Fruit fly (Drosophila melanogaster) whole organism, embryonic: ENCODE results near the gene NK7.1.

Experiments
- Awh ChIP-seq: fragments of 200-800 bp; sonication (Bioruptor generic); IDR thresholded peaks from 2 replicates; pipeline ENCODE4, ENCODE4 v1.3.6; 2022; ENCODE audit warnings: missing biosample characterization, missing genetic modification characterization
- B-H1 ChIP-seq: fragments of 200-800 bp; sonication (Bioruptor generic); IDR thresholded peaks from 3 replicates; pipeline ENCODE4 v1.3.6; 2022; ENCODE audit warnings: missing biosample characterization, missing genetic modification characterization
- BtbVII ChIP-seq: fragments of 200-800 bp; sonication (Bioruptor generic); optimal IDR thresholded peaks from 3 replicates; lab custom pipeline; 2017; ENCODE audit warnings: missing biosample characterization, mild to moderate bottlenecking, missing genetic modification characterization
- CG10267 ChIP-seq: fragments of 200-800 bp; sonication (Bioruptor generic); optimal IDR thresholded peaks from 2 replicates; lab custom pipeline; 2018; ENCODE audit warnings: missing biosample characterization, mild to moderate bottlenecking, missing genetic modification characterization, moderate library complexity
- CG10431 ChIP-seq: fragments of 200-800 bp; sonication (Bioruptor generic); optimal IDR thresholded peaks from 3 replicates; lab custom pipeline; 2018; ENCODE audit warnings: missing biosample characterization, mild to moderate bottlenecking, missing genetic modification characterization
- CG10979 ChIP-seq: fragments of 200-800 bp; sonication (Bioruptor generic); optimal IDR thresholded peaks from 2 replicates; lab custom pipeline; 2018; ENCODE audit warnings: missing biosample characterization, mild to moderate bottlenecking, missing genetic modification characterization, moderate library complexity
- CG12236 ChIP-seq: fragments of 200-800 bp; sonication (Bioruptor generic); optimal IDR thresholded peaks from 2 replicates; lab custom pipeline; 2016; ENCODE audit warnings: missing biosample characterization, missing genetic modification characterization
- CG12299 ChIP-seq: fragments of 200-800 bp; sonication (Bioruptor generic); optimal IDR thresholded peaks from 2 replicates; lab custom pipeline; 2018; ENCODE audit warnings: missing biosample characterization, mild to moderate bottlenecking, missing genetic modification characterization
- CG12391 ChIP-seq: fragments of 200-800 bp; sonication (Bioruptor generic); optimal IDR thresholded peaks from 3 replicates; lab custom pipeline; 2018; ENCODE audit warnings: missing biosample characterization, mild to moderate bottlenecking, missing genetic modification characterization, moderate library complexity
- CG13287 ChIP-seq: fragments of 200-800 bp; sonication (Bioruptor generic); IDR thresholded peaks from 2 replicates; pipeline ENCODE4 v1.3.6; 2022; ENCODE audit warnings: missing biosample characterization, missing genetic modification characterization; ENCODE audit not compliant: partially characterized antibody
- CG14710 ChIP-seq: fragments of 200-800 bp; sonication (Bioruptor generic); optimal IDR thresholded peaks from 3 replicates; lab custom pipeline; 2019; ENCODE audit warnings: missing biosample characterization, mild to moderate bottlenecking, missing genetic modification characterization, moderate library complexity
- CG15011 ChIP-seq: fragments of 200-800 bp; sonication (Bioruptor generic); optimal IDR thresholded peaks from 3 replicates; lab custom pipeline; 2018; ENCODE audit warnings: missing biosample characterization, mild to moderate bottlenecking, missing genetic modification characterization
- CG17568 ChIP-seq: fragments of 200-800 bp; sonication (Bioruptor generic); optimal IDR thresholded peaks from 2 replicates; lab custom pipeline; 2018; ENCODE audit warnings: missing biosample characterization, mild to moderate bottlenecking, missing genetic modification characterization, moderate library complexity
- CG18011 ChIP-seq: fragments of 200-800 bp; sonication (Bioruptor generic); optimal IDR thresholded peaks from 2 replicates; lab custom pipeline; 2017; ENCODE audit warnings: missing biosample characterization, missing genetic modification characterization, mild to moderate bottlenecking, moderate library complexity, missing genotype
- CG30020 ChIP-seq: fragments of 200-800 bp; optimal IDR thresholded peaks from 2 replicates; lab custom pipeline; 2019; ENCODE audit warnings: missing biosample characterization, mild to moderate bottlenecking, missing genetic modification characterization, moderate library complexity
- CG3995 ChIP-seq: fragments of 200-800 bp; sonication (Bioruptor generic); optimal IDR thresholded peaks from 3 replicates; lab custom pipeline; 2016; ENCODE audit warnings: missing biosample characterization, missing genetic modification characterization
- CG4854 ChIP-seq: fragments of 200-800 bp; sonication (Bioruptor generic); optimal IDR thresholded peaks from 2 replicates; lab custom pipeline; 2016; ENCODE audit warnings: missing biosample characterization, missing genetic modification characterization, inconsistent platforms
- CG7271 ChIP-seq: fragments of 200-800 bp; sonication (Bioruptor generic); optimal IDR thresholded peaks from 2 replicates; lab custom pipeline; 2018; ENCODE audit warnings: missing biosample characterization, mild to moderate bottlenecking, missing genetic modification characterization, moderate library complexity
- CG7745 ChIP-seq: fragments of 200-800 bp; sonication (Bioruptor generic); optimal IDR thresholded peaks from 2 replicates; lab custom pipeline; 2018; ENCODE audit warnings: missing biosample characterization, mild to moderate bottlenecking, missing genetic modification characterization, moderate library complexity
- D ChIP-seq, 2 experiments: fragments of 200-800 bp in 1 of 2; fragments of >200 bp in 1 of 2; sonication (Bioruptor generic) in 1 of 2; optimal IDR thresholded peaks; 2 replicates in 1 of 2; 3 replicates in 1 of 2; lab custom pipeline; 2017; ENCODE audit warnings: mild to moderate bottlenecking in 1 of 2, missing biosample characterization in 1 of 2, missing genetic modification characterization in 1 of 2, missing genetic modification reagents in 1 of 2
- Dfd ChIP-seq, 2 experiments: fragments of >200 bp; optimal IDR thresholded peaks; 2 replicates each; lab custom pipeline; 2017; ENCODE audit warnings: missing biosample characterization in 2 of 2, missing genetic modification characterization in 2 of 2
- Drgx ChIP-seq: fragments of 200-800 bp; sonication (Bioruptor generic); IDR thresholded peaks from 2 replicates; pipeline ENCODE4 v1.3.6; 2022; ENCODE audit warnings: missing biosample characterization, missing genetic modification characterization
- Max ChIP-seq: fragments of 200-800 bp; sonication (Bioruptor generic); optimal IDR thresholded peaks from 2 replicates; lab custom pipeline; 2016; ENCODE audit warnings: missing biosample characterization, mild to moderate bottlenecking, missing genetic modification characterization
- Mrtf ChIP-seq: fragments of 200-800 bp; sonication (Bioruptor generic); IDR thresholded peaks from 3 replicates; pipeline ENCODE4 v1.3.6; 2022; ENCODE audit warnings: missing biosample characterization, missing genetic modification characterization
- Pdp1 ChIP-seq, 2 experiments: fragments of 200-800 bp; sonication (Bioruptor generic); optimal IDR thresholded peaks; 3 replicates each; lab custom pipeline; 2016; ENCODE audit warnings: missing biosample characterization in 2 of 2, missing genetic modification characterization in 2 of 2, mild to moderate bottlenecking in 1 of 2, moderate library complexity in 1 of 2
- Poxn ChIP-seq: fragments of 200-800 bp; sonication (Bioruptor generic); IDR thresholded peaks from 2 replicates; pipeline ENCODE4 v1.3.6; 2022; ENCODE audit warnings: missing biosample characterization, missing genetic modification characterization
- Sry-β ChIP-seq: fragments of 200-800 bp; sonication (Bioruptor generic); optimal IDR thresholded peaks from 2 replicates; lab custom pipeline; 2018; ENCODE audit warnings: missing biosample characterization, mild to moderate bottlenecking, missing genetic modification characterization, moderate library complexity
- Xrp1 ChIP-seq: fragments of 200-800 bp; sonication (Bioruptor generic); IDR thresholded peaks from 2 replicates; pipeline ENCODE4 v1.3.6; 2022; ENCODE audit warnings: missing biosample characterization, missing genetic modification characterization
- ab ChIP-seq: fragments of 200-800 bp; sonication (Bioruptor generic); optimal IDR thresholded peaks from 2 replicates; lab custom pipeline; 2016; ENCODE audit warnings: missing biosample characterization, missing genetic modification characterization
- ash1 ChIP-seq: fragments of 200-800 bp; sonication (Bioruptor generic); optimal IDR thresholded peaks from 2 replicates; lab custom pipeline; 2018; ENCODE audit warnings: missing biosample characterization, mild to moderate bottlenecking, missing genetic modification characterization
- az2 ChIP-seq: fragments of 200-800 bp; sonication (Bioruptor generic); optimal IDR thresholded peaks from 3 replicates; lab custom pipeline; 2016; ENCODE audit warnings: missing biosample characterization, missing genetic modification characterization
- chinmo ChIP-seq: fragments of 200-800 bp; sonication (Bioruptor generic); IDR thresholded peaks from 4 replicates; pipeline ENCODE4 v1.3.6; 2022; ENCODE audit warnings: missing biosample characterization, missing genetic modification characterization; ENCODE audit not compliant: partially characterized antibody
- crc ChIP-seq: fragments of 200-800 bp; sonication (Bioruptor generic); optimal IDR thresholded peaks from 2 replicates; lab custom pipeline; 2016; ENCODE audit warnings: missing biosample characterization, missing genetic modification characterization
- dmrt11E ChIP-seq: fragments of 200-800 bp; sonication (Bioruptor generic); optimal IDR thresholded peaks from 3 replicates; lab custom pipeline; 2018; ENCODE audit warnings: missing biosample characterization, mild to moderate bottlenecking, missing genetic modification characterization, moderate library complexity
- gcm2 ChIP-seq: fragments of 200-800 bp; sonication (Bioruptor generic); optimal IDR thresholded peaks from 2 replicates; lab custom pipeline; 2016; ENCODE audit warnings: missing biosample characterization, missing genetic modification characterization
- grn ChIP-seq: fragments of 200-800 bp; sonication (Bioruptor generic); optimal IDR thresholded peaks from 3 replicates; lab custom pipeline; 2017; ENCODE audit warnings: missing biosample characterization, missing genetic modification characterization
- inv ChIP-seq: fragments of 200-800 bp; sonication (Bioruptor generic); IDR thresholded peaks from 2 replicates; pipeline ENCODE4 v1.3.6; 2022; ENCODE audit warnings: missing biosample characterization, missing genetic modification characterization; ENCODE audit not compliant: partially characterized antibody
- maf-S ChIP-seq: fragments of 200-800 bp; sonication (Bioruptor generic); optimal IDR thresholded peaks from 2 replicates; lab custom pipeline; 2016; ENCODE audit warnings: missing biosample characterization, missing genetic modification characterization
- nmo ChIP-seq: fragments of 200-800 bp; sonication (Bioruptor generic); optimal IDR thresholded peaks from 2 replicates; lab custom pipeline; 2018; ENCODE audit warnings: missing biosample characterization, mild to moderate bottlenecking, missing genetic modification characterization, moderate library complexity
- pb ChIP-seq: fragments of 200-800 bp; sonication (Bioruptor generic); optimal IDR thresholded peaks from 3 replicates; lab custom pipeline; 2016; ENCODE audit warnings: missing biosample characterization, missing genetic modification characterization
- run ChIP-seq: fragments of 200-800 bp; sonication (Bioruptor generic); optimal IDR thresholded peaks from 3 replicates; lab custom pipeline; 2018; ENCODE audit warnings: missing biosample characterization, mild to moderate bottlenecking, missing genetic modification characterization
- scrt ChIP-seq: fragments of 200-800 bp; sonication (Bioruptor generic); optimal IDR thresholded peaks from 2 replicates; lab custom pipeline; 2018; ENCODE audit warnings: missing biosample characterization, mild to moderate bottlenecking, missing genetic modification characterization, moderate library complexity
- sqz ChIP-seq: fragments of 200-800 bp; sonication (Bioruptor generic); optimal IDR thresholded peaks from 3 replicates; lab custom pipeline; 2018; ENCODE audit warnings: missing biosample characterization, mild to moderate bottlenecking, missing genetic modification characterization
- stc ChIP-seq: fragments of 200-800 bp; sonication (Bioruptor generic); IDR thresholded peaks from 2 replicates; pipeline ENCODE4 v1.3.6; 2022; ENCODE audit warnings: missing biosample characterization, missing genetic modification characterization
- tap ChIP-seq: fragments of 200-800 bp; optimal IDR thresholded peaks from 3 replicates; lab custom pipeline; 2019; ENCODE audit warnings: missing biosample characterization, mild to moderate bottlenecking, missing genetic modification characterization, moderate library complexity
- tin ChIP-seq: fragments of 200-800 bp; sonication (Bioruptor generic); optimal IDR thresholded peaks from 3 replicates; lab custom pipeline; 2016; ENCODE audit warnings: missing biosample characterization, missing genetic modification characterization
- tna ChIP-seq: fragments of 200-800 bp; sonication (Bioruptor generic); IDR thresholded peaks from 2 replicates; pipeline ENCODE4 v1.3.6; 2022; ENCODE audit warnings: missing biosample characterization, missing genetic modification characterization; ENCODE audit not compliant: partially characterized antibody
- tx ChIP-seq: fragments of 200-800 bp; sonication (Bioruptor generic); optimal IDR thresholded peaks from 2 replicates; lab custom pipeline; 2016; ENCODE audit warnings: missing biosample characterization, missing genetic modification characterization
- unc-4 ChIP-seq: fragments of 200-800 bp; sonication (Bioruptor generic); IDR thresholded peaks from 2 replicates; pipeline ENCODE4 v1.3.6; 2022; ENCODE audit warnings: missing biosample characterization, missing genetic modification characterization; ENCODE audit not compliant: partially characterized antibody
- unpg ChIP-seq: fragments of 200-800 bp; sonication (Bioruptor generic); optimal IDR thresholded peaks from 3 replicates; lab custom pipeline; 2018; ENCODE audit warnings: missing biosample characterization, mild to moderate bottlenecking, missing genetic modification characterization, moderate library complexity

Gene NK7.1

dm6 chr3R:14351418-14351817 lies 21.3 kb downstream of the NK7.1 start (continued):
- TF ChIP-seq CG10979 (tag; lab: Kevin White, UChicago) (peak; percentile 39), maf-S (GFP tag; lab: Kevin White, UChicago) (no peak), CG12391 (tag; lab: Kevin White, UChicago) (peak; percentile 51), CG7271 (tag; lab: Kevin White, UChicago) (no peak), CG18011 (GFP tag; lab: Kevin White, UChicago) (no peak), unpg (GFP tag; lab: Kevin White, UChicago) (peak; percentile 34), nmo (GFP tag; lab: Kevin White, UChicago) (peak; percentile 43), Sry-β (no peak), tna (GFP tag; lab: Robert Waterston, UW) (no peak), tx (no peak), run (tag; lab: Kevin White, UChicago) (no peak), CG3995 (GFP tag; lab: Kevin White, UChicago) (no peak), dmrt11E (peak; percentile 0), CG12299 (peak; percentile 3), B-H1 (no peak), gcm2 (GFP tag; lab: Kevin White, UChicago) (no peak), Drgx (no peak), az2 (peak; percentile 11), Awh (GFP tag; lab: Robert Waterston, UW) (no peak), stc (GFP tag; lab: Robert Waterston, UW) (0 out of 2 replicates have a peak, but pooled peaks have one; percentile 10), tin (GFP tag; lab: Kevin White, UChicago) (no peak), unc-4 (GFP tag; lab: Robert Waterston, UW) (no peak), pb (GFP tag; lab: Kevin White, UChicago) (no peak), sqz (GFP tag; lab: Kevin White, UChicago) (no peak), grn (no peak), Pdp1 (GFP tag; optimal IDR thresholded peaks at IDR 0.05; lab: Kevin White, UChicago) (peak in 1 of 2 experiments; percentile 49), scrt (GFP tag; lab: Kevin White, UChicago) (peak; percentile 9), Mrtf (GFP tag; lab: Robert Waterston, UW) (no peak), CG12236 (GFP tag; lab: Kevin White, UChicago) (no peak), CG17568 (GFP tag; lab: Kevin White, UChicago) (no peak), crc (GFP tag; lab: Kevin White, UChicago) (no peak), BtbVII (no peak), CG30020 (tag; lab: Kevin White, UChicago) (no peak), Xrp1 (peak; percentile 9; the same call in 1 of the 2 replicates), tap (tag; lab: Kevin White, UChicago) (peak; percentile 21), ab (no peak), Max (no peak), CG13287 (no peak), ash1 (GFP tag; lab: Kevin White, UChicago) (no peak), CG4854 (GFP tag; lab: Kevin White, UChicago) (no peak), Dfd (GFP tag; optimal IDR thresholded peaks at IDR 0.05; lab: Kevin White, UChicago) (no peak), Poxn (no peak), D (optimal IDR thresholded peaks at IDR 0.05; lab: Kevin White, UChicago) (no peak), D (GFP tag; optimal IDR thresholded peaks at IDR 0.05; lab: Kevin White, UChicago) (peak; percentile 13), CG10267 (peak; percentile 29), CG14710 (tag; lab: Kevin White, UChicago) (peak; percentile 16), chinmo (GFP tag; lab: Robert Waterston, UW) (no peak), CG7745 (no peak), CG10431 (no peak), CG15011 (GFP tag; lab: Kevin White, UChicago) (peak; percentile 19), inv (GFP tag; lab: Robert Waterston, UW) (no peak)
